Fruit fly (Drosophila melanogaster) whole organism, embryonic: ENCODE measurements around the gene CG42553.

Experiments used
- Antp ChIP-seq: fragments of 200-800 bp; sonication (Bioruptor generic); optimal IDR thresholded peaks from 3 replicates; lab custom pipeline; 2016; ENCODE audit warnings: missing biosample characterization, missing genetic modification characterization
- Asciz ChIP-seq: fragments of 200-800 bp; sonication (Bioruptor generic); optimal IDR thresholded peaks from 2 replicates; lab custom pipeline; 2017; ENCODE audit warnings: missing biosample characterization, mild to moderate bottlenecking, missing genetic modification characterization, missing genetic modification reagents
- Awh ChIP-seq: fragments of 200-800 bp; sonication (Bioruptor generic); IDR thresholded peaks from 2 replicates; pipeline ENCODE4, ENCODE4 v1.3.6; 2022; ENCODE audit warnings: missing biosample characterization, missing genetic modification characterization
- CG10321 ChIP-seq: fragments of 200-800 bp; sonication (Bioruptor generic); IDR thresholded peaks from 2 replicates; pipeline ENCODE4 v1.3.6; 2022; ENCODE audit warnings: missing biosample characterization, missing genetic modification characterization
- CG10543 ChIP-seq: fragments of 200-800 bp; sonication (Bioruptor generic); optimal IDR thresholded peaks from 3 replicates; lab custom pipeline; 2017; ENCODE audit warnings: missing biosample characterization, mild to moderate bottlenecking, missing genetic modification characterization, moderate library complexity
- CG11093 ChIP-seq: fragments of 200-800 bp; sonication (Bioruptor generic); IDR thresholded peaks from 3 replicates; pipeline ENCODE4 v1.3.6; 2022; ENCODE audit warnings: missing biosample characterization, missing genetic modification characterization
- CG11398 ChIP-seq: fragments of 200-800 bp; sonication (Bioruptor generic); optimal IDR thresholded peaks from 2 replicates; lab custom pipeline; 2016; ENCODE audit warnings: missing biosample characterization, missing genetic modification characterization
- CG11696 ChIP-seq: fragments of 200-800 bp; sonication (Bioruptor generic); IDR thresholded peaks from 2 replicates; pipeline ENCODE4 v1.3.6; 2022; ENCODE audit warnings: missing biosample characterization, missing genetic modification characterization
- CG14860 ChIP-seq: fragments of 200-800 bp; sonication (Bioruptor generic); IDR thresholded peaks from 3 replicates; pipeline ENCODE4 v1.3.6; 2022; ENCODE audit warnings: missing biosample characterization, missing genetic modification characterization; ENCODE audit not compliant: partially characterized antibody
- CG15696 ChIP-seq: fragments of 200-800 bp; sonication (Bioruptor generic); optimal IDR thresholded peaks from 2 replicates; lab custom pipeline; 2019; ENCODE audit warnings: missing biosample characterization, mild to moderate bottlenecking, missing genetic modification characterization, moderate library complexity
- CG1602 ChIP-seq: fragments of 200-800 bp; sonication (Bioruptor generic); optimal IDR thresholded peaks from 3 replicates; lab custom pipeline; 2016; ENCODE audit warnings: missing biosample characterization, missing genetic modification characterization
- CG16813 ChIP-seq: fragments of 200-800 bp; sonication (Bioruptor generic); IDR thresholded peaks from 3 replicates; pipeline ENCODE4 v1.3.6; 2022; ENCODE audit warnings: missing biosample characterization, missing genetic modification characterization; ENCODE audit not compliant: partially characterized antibody
- CG2116 ChIP-seq: fragments of 200-800 bp; sonication (Bioruptor generic); optimal IDR thresholded peaks from 3 replicates; lab custom pipeline; 2018; ENCODE audit warnings: missing biosample characterization, mild to moderate bottlenecking, missing genetic modification characterization
- CG2202 ChIP-seq: fragments of 200-800 bp; sonication (Bioruptor generic); optimal IDR thresholded peaks from 2 replicates; lab custom pipeline; 2018; ENCODE audit warnings: missing biosample characterization, mild to moderate bottlenecking, missing genetic modification characterization
- CG33557 ChIP-seq: fragments of 200-800 bp; sonication (Bioruptor generic); optimal IDR thresholded peaks from 2 replicates; lab custom pipeline; 2019; ENCODE audit warnings: missing biosample characterization, mild to moderate bottlenecking, missing genetic modification characterization, moderate library complexity
- CG34224 ChIP-seq: fragments of 200-800 bp; sonication (Bioruptor generic); IDR thresholded peaks from 3 replicates; pipeline ENCODE4 v1.3.6; 2022; ENCODE audit warnings: missing biosample characterization, missing genetic modification characterization; ENCODE audit not compliant: partially characterized antibody
- CG3726 ChIP-seq: fragments of 200-800 bp; sonication (Bioruptor generic); IDR thresholded peaks from 3 replicates; pipeline ENCODE4, ENCODE4 v1.3.6; 2022; ENCODE audit warnings: missing biosample characterization, missing genetic modification characterization
- CG6654 ChIP-seq: fragments of 200-800 bp; sonication (Bioruptor generic); optimal IDR thresholded peaks from 2 replicates; lab custom pipeline; 2017; ENCODE audit warnings: missing biosample characterization, mild to moderate bottlenecking, missing genetic modification characterization
- CG7357 ChIP-seq: fragments of 200-800 bp; sonication (Bioruptor generic); IDR thresholded peaks from 3 replicates; pipeline ENCODE4 v1.3.6; 2022; ENCODE audit warnings: missing biosample characterization, missing genetic modification characterization
- CG7372 ChIP-seq: fragments of 200-800 bp; sonication (Bioruptor generic); IDR thresholded peaks from 2 replicates; pipeline ENCODE4 v1.3.6; 2022; ENCODE audit warnings: missing biosample characterization, missing genetic modification characterization
- D19B ChIP-seq: fragments of 200-800 bp; sonication (Bioruptor generic); optimal IDR thresholded peaks from 2 replicates; lab custom pipeline; 2017; ENCODE audit warnings: missing biosample characterization, mild to moderate bottlenecking, missing genetic modification characterization
- Doc3 ChIP-seq: fragments of 200-800 bp; sonication (Bioruptor generic); IDR thresholded peaks from 3 replicates; pipeline ENCODE4 v1.3.6; 2022; ENCODE audit warnings: missing biosample characterization, missing genetic modification characterization; ENCODE audit not compliant: partially characterized antibody
- Elba2 ChIP-seq: fragments of 200-800 bp; sonication (Bioruptor generic); optimal IDR thresholded peaks from 3 replicates; lab custom pipeline; 2016; ENCODE audit warnings: missing biosample characterization, missing genetic modification characterization
- HLH4C ChIP-seq: fragments of 200-800 bp; sonication (Bioruptor generic); IDR thresholded peaks from 3 replicates; pipeline ENCODE4 v1.3.6; 2022; ENCODE audit warnings: missing biosample characterization, missing genetic modification characterization; ENCODE audit not compliant: partially characterized antibody
- Hr3 ChIP-seq: fragments of 200-800 bp; sonication (Bioruptor generic); optimal IDR thresholded peaks from 3 replicates; lab custom pipeline; 2016; ENCODE audit warnings: missing biosample characterization, missing genetic modification characterization
- NFAT ChIP-seq: fragments of 200-800 bp; sonication (Bioruptor generic); IDR thresholded peaks from 2 replicates; pipeline ENCODE4 v1.3.6; 2022; ENCODE audit warnings: missing biosample characterization, missing genetic modification characterization
- Oaz ChIP-seq: fragments of 200-800 bp; sonication (Bioruptor generic); IDR thresholded peaks from 2 replicates; pipeline ENCODE4 v1.3.6; 2022; ENCODE audit warnings: missing biosample characterization, missing genetic modification characterization
- ap ChIP-seq: fragments of 200-800 bp; sonication (Bioruptor generic); IDR thresholded peaks from 2 replicates; pipeline ENCODE4 v1.3.6; 2022; ENCODE audit warnings: missing biosample characterization, missing genetic modification characterization
- az2 ChIP-seq: fragments of 200-800 bp; sonication (Bioruptor generic); optimal IDR thresholded peaks from 3 replicates; lab custom pipeline; 2016; ENCODE audit warnings: missing biosample characterization, missing genetic modification characterization
- crp ChIP-seq, 2 experiments: fragments of 200-800 bp; sonication (Bioruptor generic); optimal IDR thresholded peaks; 2 replicates in 1 of 2; 3 replicates in 1 of 2; lab custom pipeline; 2017; ENCODE audit warnings: missing biosample characterization in 2 of 2, missing genetic modification characterization in 2 of 2, mild to moderate bottlenecking in 1 of 2, moderate library complexity in 1 of 2
- dati ChIP-seq: fragments of 200-800 bp; sonication (Bioruptor generic); IDR thresholded peaks from 2 replicates; pipeline ENCODE4 v1.3.6; 2022; ENCODE audit warnings: missing biosample characterization, missing genetic modification characterization
- dm ChIP-seq: fragments of 200-800 bp; sonication (Bioruptor generic); optimal IDR thresholded peaks from 3 replicates; lab custom pipeline; 2016; ENCODE audit warnings: missing biosample characterization, missing genetic modification characterization
- dpn ChIP-seq, 2 experiments: fragments of 200-800 bp; sonication (Bioruptor generic); optimal IDR thresholded peaks; 3 replicates each; lab custom pipeline; 2016; ENCODE audit warnings: missing biosample characterization in 2 of 2, missing genetic modification characterization in 2 of 2
- ewg ChIP-seq: fragments of 200-800 bp; sonication (Bioruptor generic); optimal IDR thresholded peaks from 3 replicates; lab custom pipeline; 2017; ENCODE audit warnings: mild to moderate bottlenecking, missing biosample characterization, missing genetic modification reagents, missing genetic modification characterization
- gsb ChIP-seq: fragments of 200-800 bp; sonication (Bioruptor generic); IDR thresholded peaks from 2 replicates; pipeline ENCODE4 v1.3.6; 2022; ENCODE audit warnings: missing biosample characterization, missing genetic modification characterization
- gt ChIP-seq: fragments of 200-800 bp; sonication (Bioruptor generic); IDR thresholded peaks from 2 replicates; pipeline ENCODE4 v1.3.6; 2022; ENCODE audit warnings: missing biosample characterization, missing genetic modification characterization
- her ChIP-seq: fragments of 200-800 bp; sonication (Bioruptor generic); optimal IDR thresholded peaks from 2 replicates; lab custom pipeline; 2016; ENCODE audit warnings: missing biosample characterization, missing genetic modification characterization
- hth ChIP-seq: fragments of >200 bp; optimal IDR thresholded peaks from 2 replicates; lab custom pipeline; 2017; ENCODE audit warnings: inconsistent platforms
- lab ChIP-seq: fragments of 200-800 bp; sonication (Bioruptor generic); optimal IDR thresholded peaks from 3 replicates; lab custom pipeline; 2017; ENCODE audit warnings: missing biosample characterization, missing genetic modification characterization, mild to moderate bottlenecking, moderate library complexity, missing genetic modification reagents
- lola ChIP-seq, 3 experiments: fragments of >200 bp in 2 of 3; fragments of 200-800 bp in 1 of 3; sonication (Bioruptor generic) in 1 of 3; optimal IDR thresholded peaks; 2 replicates each; lab custom pipeline; 2017 to 2019; ENCODE audit warnings: missing biosample characterization in 3 of 3, missing genetic modification characterization in 3 of 3, mild to moderate bottlenecking in 1 of 3, moderate library complexity in 1 of 3
- lov ChIP-seq, 2 experiments: fragments of 200-800 bp in 1 of 2; fragments of >200 bp in 1 of 2; sonication (Bioruptor generic) in 1 of 2; IDR thresholded peaks in 1 of 2; optimal IDR thresholded peaks in 1 of 2; 2 replicates in 1 of 2; 3 replicates in 1 of 2; pipeline versions ENCODE4 v1.3.6 to Lab custom; 2017 to 2022; ENCODE audit warnings: missing biosample characterization in 1 of 2, missing genetic modification characterization in 1 of 2
- luna ChIP-seq: fragments of 200-800 bp; sonication (Bioruptor generic); optimal IDR thresholded peaks from 2 replicates; lab custom pipeline; 2016; ENCODE audit warnings: missing biosample characterization, missing genetic modification characterization
- mld ChIP-seq: fragments of 200-800 bp; sonication (Bioruptor generic); IDR thresholded peaks from 3 replicates; pipeline ENCODE4 v1.3.6; 2022; ENCODE audit warnings: missing biosample characterization, missing genetic modification characterization; ENCODE audit not compliant: partially characterized antibody
- p53 ChIP-seq: fragments of 200-800 bp; sonication (Bioruptor generic); optimal IDR thresholded peaks from 2 replicates; lab custom pipeline; 2016; ENCODE audit warnings: missing biosample characterization, missing genetic modification characterization
- pnt ChIP-seq: fragments of 200-800 bp; sonication (Bioruptor generic); optimal IDR thresholded peaks from 3 replicates; lab custom pipeline; 2016; ENCODE audit warnings: missing biosample characterization, missing genetic modification characterization
- sc ChIP-seq, 3 experiments: fragments of >200 bp in 2 of 3; fragments of 200-800 bp in 1 of 3; sonication (Bioruptor generic) in 1 of 3; optimal IDR thresholded peaks; 2 replicates in 2 of 3; 3 replicates in 1 of 3; lab custom pipeline; 2017; ENCODE audit warnings: mild to moderate bottlenecking in 1 of 3, missing biosample characterization in 1 of 3, missing genetic modification characterization in 1 of 3, missing genetic modification reagents in 1 of 3
- tio ChIP-seq: fragments of 200-800 bp; sonication (Bioruptor generic); optimal IDR thresholded peaks from 2 replicates; lab custom pipeline; 2017; ENCODE audit warnings: missing biosample characterization, missing genetic modification characterization, inconsistent platforms
- unpg ChIP-seq: fragments of 200-800 bp; sonication (Bioruptor generic); optimal IDR thresholded peaks from 3 replicates; lab custom pipeline; 2018; ENCODE audit warnings: missing biosample characterization, mild to moderate bottlenecking, missing genetic modification characterization, moderate library complexity
- vfl ChIP-seq: fragments of 200-800 bp; sonication (Bioruptor generic); optimal IDR thresholded peaks from 2 replicates; lab custom pipeline; 2016; ENCODE audit warnings: missing biosample characterization, missing genetic modification characterization

The CG42553 gene

dm6 chr3L:882236-882891, 48.5 kb downstream of the CG42553 start (continued):
- TF ChIP-seq gt = no peak
- no peak for TF ChIP-seq dpn (GFP tag; optimal IDR thresholded peaks at IDR 0.05; lab: Kevin White, UChicago)
- TF ChIP-seq CG2202 (tag; lab: Kevin White, UChicago) = no peak
- TF ChIP-seq HLH4C (GFP tag; lab: Robert Waterston, UW) = no peak
- TF ChIP-seq CG2116 = no peak
- TF ChIP-seq pnt (GFP tag; lab: Kevin White, UChicago) = no peak
- TF ChIP-seq D19B (GFP tag; lab: Kevin White, UChicago) = peak; percentile 6
- no peak for TF ChIP-seq her
- no peak for TF ChIP-seq CG16813 (GFP tag; lab: Robert Waterston, UW)
- TF ChIP-seq CG7372 = no peak
- no peak for TF ChIP-seq Hr3
- no peak for TF ChIP-seq ap
- no peak for TF ChIP-seq unpg (GFP tag; lab: Kevin White, UChicago)
- TF ChIP-seq Asciz (GFP tag; lab: Kevin White, UChicago) = no peak
- no peak for TF ChIP-seq dati
- no peak for TF ChIP-seq Awh (GFP tag; lab: Robert Waterston, UW)
- no peak for TF ChIP-seq CG14860
- no peak for TF ChIP-seq CG10321 (GFP tag; lab: Robert Waterston, UW)
- TF ChIP-seq CG7357 (GFP tag; lab: Robert Waterston, UW) = no peak
- TF ChIP-seq lab (GFP tag; lab: Kevin White, UChicago) = peak; percentile 46
- no peak for TF ChIP-seq CG34224
- TF ChIP-seq CG11093 (GFP tag; lab: Robert Waterston, UW) = no peak
- TF ChIP-seq ewg (GFP tag; lab: Kevin White, UChicago) = no peak
- no peak for TF ChIP-seq luna (GFP tag; lab: Kevin White, UChicago)
- no peak for TF ChIP-seq CG11696 (GFP tag; lab: Robert Waterston, UW)
- no peak for TF ChIP-seq CG1602 (GFP tag; lab: Kevin White, UChicago)
- TF ChIP-seq Doc3 (GFP tag; lab: Robert Waterston, UW) = no peak
- TF ChIP-seq CG11398 (GFP tag; lab: Kevin White, UChicago) = no peak
- no peak for TF ChIP-seq dm (GFP tag; lab: Kevin White, UChicago)
- no peak for TF ChIP-seq mld (GFP tag; lab: Robert Waterston, UW)
- TF ChIP-seq vfl (GFP tag; lab: Kevin White, UChicago) = no peak
- no peak for TF ChIP-seq Antp (GFP tag; lab: Kevin White, UChicago)
- no peak for TF ChIP-seq gsb
- no peak for TF ChIP-seq lola (GFP tag; optimal IDR thresholded peaks at IDR 0.05; lab: Kevin White, UChicago)
- TF ChIP-seq tio = no peak
- no peak for TF ChIP-seq NFAT (GFP tag; lab: Robert Waterston, UW)
- TF ChIP-seq lov (optimal IDR thresholded peaks at IDR 0.05; lab: Kevin White, UChicago) = no peak
- TF ChIP-seq lov (GFP tag; IDR thresholded peaks at IDR 0.05; lab: Robert Waterston, UW) = no peak
- TF ChIP-seq hth (lab: Kevin White, UChicago) = no peak
- peak; percentile 15 for TF ChIP-seq CG6654 (GFP tag; lab: Kevin White, UChicago)
- no peak for TF ChIP-seq Oaz (GFP tag; lab: Robert Waterston, UW)
- no peak for TF ChIP-seq CG3726
- TF ChIP-seq sc (optimal IDR thresholded peaks at IDR 0.05; lab: Kevin White, UChicago) = no peak
- TF ChIP-seq sc (GFP tag; optimal IDR thresholded peaks at IDR 0.05; lab: Kevin White, UChicago) = no peak
- no peak for TF ChIP-seq Elba2
- peak; percentile 19 for TF ChIP-seq CG15696
- no peak for TF ChIP-seq crp (GFP tag; optimal IDR thresholded peaks at IDR 0.05; lab: Kevin White, UChicago)
- TF ChIP-seq az2 (GFP tag; lab: Kevin White, UChicago) = no peak
- no peak for TF ChIP-seq CG33557 (GFP tag; lab: Kevin White, UChicago)
- no peak for TF ChIP-seq p53 (GFP tag; lab: Kevin White, UChicago)
- TF ChIP-seq CG10543 (GFP tag; lab: Kevin White, UChicago) = no peak
